Worm (Caenorhabditis elegans): ENCODE data around the gene F32D8.7.

F32D8.7 gene

DNA sequence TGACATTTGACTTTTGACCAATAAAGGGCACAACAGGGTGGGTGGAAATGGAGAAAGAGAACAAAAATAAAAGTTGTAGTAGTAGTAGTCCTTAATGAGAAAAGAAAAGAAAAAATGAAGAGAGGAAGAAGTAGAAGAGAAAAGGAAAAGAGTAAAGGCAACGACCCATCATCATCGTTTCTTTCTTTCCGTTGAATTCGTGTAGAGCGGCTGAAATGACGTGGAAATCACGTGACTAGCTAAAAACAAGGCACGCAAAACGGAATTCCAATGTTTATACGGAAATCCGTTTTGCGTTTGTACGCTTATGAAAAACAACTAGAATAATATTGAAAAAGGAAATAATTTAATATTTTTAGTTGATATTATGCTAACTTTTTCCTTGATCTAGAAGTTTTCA, 30.6 kb upstream of the F32D8.7 start (continued):
- no peak for TF ChIP-seq pqm-1 (tag; optimal IDR thresholded peaks at IDR 0.05)
- no peak for TF ChIP-seq C34B4.2 (tag; optimal IDR thresholded peaks at IDR 0.05)
- TF ChIP-seq lin-39 (tag; optimal IDR thresholded peaks at IDR 0.05), result no peak
- no peak for TF ChIP-seq hlh-17 (GFP tag; optimal IDR thresholded peaks at IDR 0.05; ENCODE audit: borderline replicate concordance)
- TF ChIP-seq fkh-10 (GFP tag; optimal IDR thresholded peaks at IDR 0.05), result peak; percentile 59
- TF ChIP-seq isw-1 (GFP tag; IDR thresholded peaks at IDR 0.05), result no peak
- no peak for TF ChIP-seq dsc-1 (tag; optimal IDR thresholded peaks at IDR 0.05)
- TF ChIP-seq nhr-90 (tag; optimal IDR thresholded peaks at IDR 0.05; ENCODE audit: poor library complexity), result peak; percentile 56
- TF ChIP-seq zag-1 (tag; optimal IDR thresholded peaks at IDR 0.05), result no peak
- peak; percentile 62 for TF ChIP-seq blmp-1 (tag; optimal IDR thresholded peaks at IDR 0.05)
- TF ChIP-seq ztf-4 (tag; optimal IDR thresholded peaks at IDR 0.05), result no peak
- TF ChIP-seq nhr-12 (tag; optimal IDR thresholded peaks at IDR 0.05), result no peak
- no peak for TF ChIP-seq C16A3.4 (tag; optimal IDR thresholded peaks at IDR 0.05)
- TF ChIP-seq efl-1 (optimal IDR thresholded peaks at IDR 0.05), result peak in 1 of 2 experiments; percentile 18
- TF ChIP-seq efl-1 (GFP tag; optimal IDR thresholded peaks at IDR 0.05 in 1 of 2), result no peak
- TF ChIP-seq nhr-20 (tag; optimal IDR thresholded peaks at IDR 0.05), result peak; percentile 75
- 0 out of 2 replicates have a peak, but pooled peaks have one; percentile 42 for TF ChIP-seq mab-9 (GFP tag; IDR thresholded peaks at IDR 0.05)
- no peak for TF ChIP-seq efl-3 (GFP tag; optimal IDR thresholded peaks at IDR 0.05)
- no peak for TF ChIP-seq F16B12.6 (tag; optimal IDR thresholded peaks at IDR 0.05)
- TF ChIP-seq snpc-4 (tag; optimal IDR thresholded peaks at IDR 0.05), result no peak
- TF ChIP-seq lin-14 (GFP tag; optimal IDR thresholded peaks at IDR 0.05), result peak; percentile 91
- TF ChIP-seq grh-1 (GFP tag; IDR thresholded peaks at IDR 0.05), result no peak

DNA sequence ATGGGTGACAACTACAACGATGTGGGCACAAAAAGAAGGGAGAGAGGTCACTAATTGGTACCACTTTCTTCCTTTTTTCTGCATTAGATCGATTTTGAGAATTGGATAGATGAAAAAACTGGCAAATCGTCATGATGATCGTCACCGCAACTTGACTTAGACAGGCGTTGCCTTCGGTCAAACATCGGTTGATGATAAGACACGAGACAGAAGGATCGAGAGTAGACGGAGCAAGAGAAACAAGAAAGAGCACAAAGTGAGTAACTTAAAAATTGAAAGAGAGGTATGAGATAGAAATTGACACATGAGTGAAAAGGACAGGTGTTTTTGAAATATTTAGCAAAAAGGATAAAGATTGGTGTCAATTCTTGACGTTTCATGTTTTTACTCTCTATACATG, 28.2 kb upstream of the F32D8.7 start:
- TF ChIP-seq blmp-1 (tag; optimal IDR thresholded peaks at IDR 0.05) (no peak), mdl-1 (tag; optimal IDR thresholded peaks at IDR 0.05) (peak in 1 of 2 experiments; percentile 26), unc-30 (tag; optimal IDR thresholded peaks at IDR 0.05) (no peak), dsc-1 (tag; optimal IDR thresholded peaks at IDR 0.05) (peak; percentile 9), lin-14 (GFP tag; optimal IDR thresholded peaks at IDR 0.05) (peak; percentile 61), nhr-85 (tag) (peak; percentile 31), nhr-19 (GFP tag; conservative IDR thresholded peaks at IDR 0.05) (peak; percentile 28), rnt-1 (tag; optimal IDR thresholded peaks at IDR 0.05) (peak; percentile 45), nhr-71 (tag; optimal IDR thresholded peaks at IDR 0.05) (peak; percentile 63), mep-1 (tag; optimal IDR thresholded peaks at IDR 0.05) (no peak)

DNA sequence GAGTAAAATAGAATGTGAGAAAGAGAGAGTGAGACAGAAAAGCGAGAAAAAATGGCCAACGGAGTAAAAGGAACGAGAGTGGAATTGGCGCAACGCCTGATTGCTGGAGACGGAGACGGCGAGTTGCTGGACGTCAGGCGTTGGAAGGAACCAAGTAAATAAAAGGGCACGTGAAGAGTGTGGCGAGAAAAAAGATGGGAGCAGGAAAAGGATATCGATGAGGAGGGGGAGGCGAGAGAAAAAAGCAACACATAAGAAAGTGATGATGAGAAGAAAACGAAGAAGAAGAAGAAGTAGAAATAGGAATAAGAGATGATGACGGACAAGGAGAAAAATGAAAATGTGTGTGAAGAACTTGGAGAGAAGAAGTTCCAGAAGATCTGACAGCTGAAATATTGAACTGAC, 26.8 kb upstream of the F32D8.7 start:
- TF ChIP-seq ceh-82 (tag; optimal IDR thresholded peaks at IDR 0.05) (peak; percentile 71 to 86 (median 75)), sox-4 (tag; optimal IDR thresholded peaks at IDR 0.05) (peak; percentile 57), mdl-1 (tag; optimal IDR thresholded peaks at IDR 0.05) (peak; percentile 79 to 95), rnt-1 (tag; optimal IDR thresholded peaks at IDR 0.05) (peak; percentile 81), irx-1 (tag; optimal IDR thresholded peaks at IDR 0.05) (peak; percentile 83), nhr-237 (tag; optimal IDR thresholded peaks at IDR 0.05) (peak; percentile 63), dpl-1 (GFP tag; optimal IDR thresholded peaks at IDR 0.05) (peak; percentile 15 to 46 (median 46)), sup-37 (GFP tag; optimal IDR thresholded peaks at IDR 0.05) (peak; percentile 55), fkh-4 (tag; optimal IDR thresholded peaks at IDR 0.05; ENCODE audit: borderline replicate concordance) (no peak), efl-1 (optimal IDR thresholded peaks at IDR 0.05) (peak; percentile 71 to 72), efl-1 (GFP tag; optimal IDR thresholded peaks at IDR 0.05 in 1 of 2) (peak; percentile 38 to 88), aly-2 (tag; optimal IDR thresholded peaks at IDR 0.05) (no peak), ztf-11 (tag; optimal IDR thresholded peaks at IDR 0.05) (peak in 1 of 2 experiments; percentile 31), xbp-1 (tag; optimal IDR thresholded peaks at IDR 0.05) (peak; percentile 70), elt-2 (tag; optimal IDR thresholded peaks at IDR 0.05) (no peak), nhr-47 (tag; optimal IDR thresholded peaks at IDR 0.05) (peak; percentile 88), isw-1 (GFP tag; IDR thresholded peaks at IDR 0.05) (peak; percentile 71), pag-3 (tag; optimal IDR thresholded peaks at IDR 0.05; ENCODE audit: borderline replicate concordance, insufficient read depth) (peak; percentile 72), nhr-11 (tag; optimal IDR thresholded peaks at IDR 0.05) (peak; percentile 10), unc-30 (tag; optimal IDR thresholded peaks at IDR 0.05) (no peak), ceh-63 (GFP tag; optimal IDR thresholded peaks at IDR 0.05) (no peak), lsy-2 (tag; optimal IDR thresholded peaks at IDR 0.05) (peak; percentile 73 to 84), lin-13 (GFP tag; optimal IDR thresholded peaks at IDR 0.05) (peak; percentile 73), lin-14 (GFP tag; optimal IDR thresholded peaks at IDR 0.05) (peak; percentile 99), unc-130 (tag; optimal IDR thresholded peaks at IDR 0.05) (peak; percentile 56), jun-1 (tag; optimal IDR thresholded peaks at IDR 0.05) (peak; percentile 80), lin-35 (GFP tag; optimal IDR thresholded peaks at IDR 0.05) (peak; percentile 60 to 72)
